Fruit fly (Drosophila melanogaster) Kc167 (cell line): ENCODE results near the gene Fas3.

Experiments used
- Myc ChIP-seq: fragments of >200 bp; optimal IDR thresholded peaks from 2 replicates; lab custom pipeline; 2017; ENCODE audit warnings: missing external identifiers
- Sin3A ChIP-seq: fragments of >200 bp; optimal IDR thresholded peaks from 2 replicates; lab custom pipeline; 2018; ENCODE audit warnings: missing external identifiers
- h ChIP-seq: fragments of >200 bp; optimal IDR thresholded peaks from 3 replicates; lab custom pipeline; 2018; ENCODE audit warnings: missing external identifiers
- psq ChIP-seq: fragments of >200 bp; optimal IDR thresholded peaks from 2 replicates; lab custom pipeline; 2017; ENCODE audit warnings: missing external identifiers

- no peak for TF ChIP-seq psq (lab: Kevin White, UChicago)
- TF ChIP-seq h: no peak
- TF ChIP-seq Myc: no peak
- TF ChIP-seq Sin3A (lab: Kevin White, UChicago): no peak
Observed at dm6 chr2L:18292222-18292621, 27.7 kb upstream of the Fas3 start, which contains the start of gene Sfp36F.
